Worm (Caenorhabditis elegans): ENCODE data around the gene ZC190.8.

- no peak for TF ChIP-seq nhr-76 (tag; optimal IDR thresholded peaks at IDR 0.05)
- no peak for TF ChIP-seq ces-1 (GFP tag; optimal IDR thresholded peaks at IDR 0.05)
- no peak for TF ChIP-seq isw-1 (GFP tag; IDR thresholded peaks at IDR 0.05)
These were observed at the start of gene ZC190.8 for ce11 chrV:8687707-8688106.

Measured in whole organism, L1 larva.